Fruit fly (Drosophila melanogaster) whole organism, wandering third instar larva: ENCODE data around the gene FER.

Source experiments
- Abd-B ChIP-seq: fragments of >200 bp; optimal IDR thresholded peaks from 2 replicates; lab custom pipeline; 2017; ENCODE audit warnings: missing biosample characterization, missing genetic modification characterization
- CG32264 ChIP-seq: fragments of 200-800 bp; sonication (Bioruptor generic); optimal IDR thresholded peaks from 2 replicates; lab custom pipeline; 2016; ENCODE audit warnings: missing biosample characterization, missing genetic modification characterization
- CG9705 ChIP-seq: fragments of 200-800 bp; sonication (Bioruptor generic); optimal IDR thresholded peaks from 2 replicates; lab custom pipeline; 2018; ENCODE audit warnings: missing biosample characterization, mild to moderate bottlenecking, missing genetic modification characterization
- CrebA ChIP-seq: fragments of 200-800 bp; sonication (Bioruptor generic); optimal IDR thresholded peaks from 2 replicates; lab custom pipeline; 2016; ENCODE audit warnings: missing biosample characterization, mild to moderate bottlenecking, missing genetic modification characterization, borderline replicate concordance
- Dfd ChIP-seq: fragments of >200 bp; optimal IDR thresholded peaks from 2 replicates; lab custom pipeline; 2017; ENCODE audit warnings: missing biosample characterization, missing genetic modification characterization
- Dif ChIP-seq: fragments of 200-275, 200-300 bp; sonication (Bioruptor generic); optimal IDR thresholded peaks from 2 replicates; lab custom pipeline; 2018; ENCODE audit warnings: missing biosample characterization, missing genetic modification characterization; ENCODE audit not compliant: partially characterized antibody
- GATAd ChIP-seq: sonication (Bioruptor generic); optimal IDR thresholded peaks from 2 replicates; lab custom pipeline; 2016; ENCODE audit warnings: missing biosample characterization, missing genetic modification characterization
- HLH106 ChIP-seq: fragments of 200-800 bp; optimal IDR thresholded peaks from 3 replicates; lab custom pipeline; 2019; ENCODE audit warnings: missing biosample characterization, mild to moderate bottlenecking, missing genetic modification characterization, moderate library complexity
- Hnf4 ChIP-seq: fragments of 200-800 bp; sonication (Bioruptor generic); optimal IDR thresholded peaks from 2 replicates; lab custom pipeline; 2016; ENCODE audit warnings: missing biosample characterization, mild to moderate bottlenecking, missing genetic modification characterization
- Hr78 ChIP-seq: fragments of >200 bp; optimal IDR thresholded peaks from 2 replicates; lab custom pipeline; 2017; ENCODE audit warnings: missing biosample characterization, missing genetic modification characterization
- Hr83 ChIP-seq: fragments of 200-300 bp; sonication (Bioruptor generic); optimal IDR thresholded peaks from 2 replicates; lab custom pipeline; 2016; ENCODE audit warnings: missing biosample characterization, mild to moderate bottlenecking, missing genetic modification characterization, moderate library complexity; ENCODE audit not compliant: poor library complexity, severe bottlenecking
- Jra ChIP-seq: sonication (Bioruptor generic); optimal IDR thresholded peaks from 2 replicates; lab custom pipeline; 2016; ENCODE audit warnings: missing biosample characterization, missing genetic modification characterization
- Mio ChIP-seq: sonication (Bioruptor generic); optimal IDR thresholded peaks from 2 replicates; lab custom pipeline; 2016; ENCODE audit warnings: missing biosample characterization, missing genetic modification characterization
- Myc ChIP-seq: fragments of >200 bp; optimal IDR thresholded peaks from 2 replicates; lab custom pipeline; 2017
- N ChIP-seq: fragments of >200 bp; optimal IDR thresholded peaks from 2 replicates; lab custom pipeline; 2018; ENCODE audit warnings: missing biosample characterization, missing external identifiers, missing genetic modification characterization
- OdsH ChIP-seq: fragments of 200-800 bp; sonication (Bioruptor generic); optimal IDR thresholded peaks from 2 replicates; lab custom pipeline; 2016; ENCODE audit warnings: missing biosample characterization, mild to moderate bottlenecking, missing genetic modification characterization
- Rel ChIP-seq, 2 experiments: fragments of 200-800 bp; sonication (Bioruptor generic) in 1 of 2; optimal IDR thresholded peaks; 2 replicates in 1 of 2; 3 replicates in 1 of 2; lab custom pipeline; 2016 to 2019; ENCODE audit warnings: mild to moderate bottlenecking in 2 of 2, missing biosample characterization in 2 of 2, missing genetic modification characterization in 2 of 2, moderate library complexity in 1 of 2
- Sp1 ChIP-seq: fragments of 200-800 bp; sonication (Bioruptor generic); optimal IDR thresholded peaks from 3 replicates; lab custom pipeline; 2019; ENCODE audit warnings: missing biosample characterization, mild to moderate bottlenecking, missing genetic modification characterization, moderate library complexity
- br ChIP-seq: fragments of 200-800 bp; sonication (Bioruptor generic); optimal IDR thresholded peaks from 2 replicates; lab custom pipeline; 2016; ENCODE audit warnings: missing biosample characterization, missing genetic modification characterization
- brk ChIP-seq: fragments of 200-800 bp; sonication (Bioruptor generic); optimal IDR thresholded peaks from 2 replicates; lab custom pipeline; 2016; ENCODE audit warnings: missing biosample characterization, mild to moderate bottlenecking, missing genetic modification characterization
- dl ChIP-seq, 2 experiments: fragments of 175-275, 200-275 bp in 1 of 2; fragments of 200-275 bp in 1 of 2; sonication (Bioruptor generic); optimal IDR thresholded peaks; lab custom pipeline; 2018; ENCODE audit warnings: mild to moderate bottlenecking in 2 of 2, missing biosample characterization in 2 of 2, missing genetic modification characterization in 2 of 2, moderate library complexity in 2 of 2; ENCODE audit not compliant: partially characterized antibody in 2 of 2, insufficient read depth in 1 of 2
- dmrt93B ChIP-seq: fragments of 200-800 bp; sonication (Bioruptor generic); optimal IDR thresholded peaks from 2 replicates; lab custom pipeline; 2018; ENCODE audit warnings: missing biosample characterization, mild to moderate bottlenecking, missing genetic modification characterization
- dsf ChIP-seq: sonication (Bioruptor generic); optimal IDR thresholded peaks from 2 replicates; lab custom pipeline; 2016; ENCODE audit warnings: missing biosample characterization, missing genetic modification characterization, borderline replicate concordance
- ey ChIP-seq: fragments of 200-800 bp; sonication (Bioruptor generic); optimal IDR thresholded peaks from 2 replicates; lab custom pipeline; 2016; ENCODE audit warnings: missing biosample characterization, missing genetic modification characterization
- foxo ChIP-seq, 2 experiments: fragments of 200-800 bp; sonication (Bioruptor generic); optimal IDR thresholded peaks; 2 replicates in 1 of 2; 3 replicates in 1 of 2; lab custom pipeline; 2016 to 2017; ENCODE audit warnings: missing biosample characterization in 2 of 2, missing genetic modification characterization in 2 of 2
- fru ChIP-seq: fragments of 200-800 bp; sonication (Bioruptor generic); optimal IDR thresholded peaks from 3 replicates; lab custom pipeline; 2016; ENCODE audit warnings: missing biosample characterization, mild to moderate bottlenecking, missing genetic modification characterization
- h ChIP-seq: fragments of 200-800 bp; sonication (Bioruptor generic); optimal IDR thresholded peaks from 3 replicates; lab custom pipeline; 2016; ENCODE audit warnings: missing biosample characterization, mild to moderate bottlenecking, missing genetic modification characterization
- lola ChIP-seq: fragments of >200 bp; optimal IDR thresholded peaks from 2 replicates; lab custom pipeline; 2017; ENCODE audit warnings: missing biosample characterization, missing genetic modification characterization
- pan ChIP-seq: fragments of >200 bp; optimal IDR thresholded peaks from 2 replicates; lab custom pipeline; 2017
- psq ChIP-seq: fragments of 200-800 bp; sonication (Bioruptor generic); optimal IDR thresholded peaks from 3 replicates; lab custom pipeline; 2017; ENCODE audit warnings: missing biosample characterization, mild to moderate bottlenecking, missing genetic modification characterization, moderate library complexity
- rgr ChIP-seq: fragments of 200-800 bp; sonication (Bioruptor generic); optimal IDR thresholded peaks from 3 replicates; lab custom pipeline; 2016; ENCODE audit warnings: missing biosample characterization, mild to moderate bottlenecking, missing genetic modification characterization
- sage ChIP-seq: fragments of 200-800 bp; sonication (Bioruptor generic); optimal IDR thresholded peaks from 2 replicates; lab custom pipeline; 2016; ENCODE audit warnings: missing biosample characterization, mild to moderate bottlenecking, missing genetic modification characterization
- sv ChIP-seq: fragments of 200-800 bp; sonication (Bioruptor generic); optimal IDR thresholded peaks from 3 replicates; lab custom pipeline; 2016; ENCODE audit warnings: missing biosample characterization, missing genetic modification characterization
- tai ChIP-seq: sonication (Bioruptor generic); optimal IDR thresholded peaks from 2 replicates; lab custom pipeline; 2016; ENCODE audit warnings: missing biosample characterization, missing genetic modification characterization
- usp ChIP-seq: fragments of >200 bp; optimal IDR thresholded peaks from 2 replicates; lab custom pipeline; 2017; ENCODE audit warnings: missing biosample characterization, missing genetic modification characterization
- woc ChIP-seq: sonication (Bioruptor generic); optimal IDR thresholded peaks from 2 replicates; lab custom pipeline; 2016; ENCODE audit warnings: missing biosample characterization, mild to moderate bottlenecking, missing genetic modification characterization

FER gene

DNA sequence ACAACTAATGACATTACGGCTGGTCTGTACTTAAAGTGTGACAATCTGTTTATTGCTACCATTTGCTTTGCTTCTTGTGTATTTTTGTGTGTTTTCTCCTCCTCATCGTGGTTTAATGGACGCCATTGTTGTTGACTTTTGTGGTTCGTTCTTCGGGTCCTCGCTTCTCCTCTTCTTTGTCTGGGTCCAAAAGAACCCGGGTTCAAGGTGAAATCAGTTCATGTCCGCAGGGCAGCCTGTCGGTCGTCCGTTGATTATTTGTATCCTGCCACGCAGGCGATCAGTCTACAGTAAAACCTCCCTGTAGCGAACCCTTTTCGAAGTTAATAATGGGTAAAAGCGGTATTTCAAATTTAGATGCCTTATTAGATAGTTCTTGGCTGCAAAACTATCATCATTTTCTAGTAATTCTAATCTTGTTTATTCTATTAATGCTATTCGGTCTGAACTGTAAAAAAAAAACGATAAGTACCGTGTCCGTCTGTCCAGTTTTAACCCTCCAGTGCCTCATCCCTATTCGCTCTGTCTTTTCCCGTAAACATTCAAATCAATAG, 45.0 kb downstream of the FER start:
- TF ChIP-seq Sp1 (GFP tag; lab: Kevin White, UChicago), result peak; percentile 36
- TF ChIP-seq Hnf4 (GFP tag; lab: Kevin White, UChicago), result peak; percentile 33
- peak; percentile 51 for TF ChIP-seq fru
- TF ChIP-seq rgr (GFP tag; lab: Kevin White, UChicago), result peak; percentile 51
- TF ChIP-seq foxo (GFP tag; optimal IDR thresholded peaks at IDR 0.05; lab: Kevin White, UChicago), result peak in 1 of 2 experiments; percentile 55
- peak; percentile 62 for TF ChIP-seq woc (GFP tag; lab: Kevin White, UChicago)
- peak; percentile 53 for TF ChIP-seq psq (GFP tag; lab: Kevin White, UChicago)
- peak; percentile 42 for TF ChIP-seq ey (GFP tag; lab: Kevin White, UChicago)
- no peak for TF ChIP-seq pan (lab: Kevin White, UChicago)
- TF ChIP-seq Abd-B (GFP tag; lab: Kevin White, UChicago), result no peak
- peak; percentile 33 for TF ChIP-seq dmrt93B (GFP tag; lab: Kevin White, UChicago)
- no peak for TF ChIP-seq Myc (lab: Kevin White, UChicago)
- TF ChIP-seq br, result peak; percentile 57
- TF ChIP-seq CrebA (GFP tag; lab: Kevin White, UChicago), result no peak
- TF ChIP-seq h (GFP tag; lab: Kevin White, UChicago), result peak; percentile 57

DNA sequence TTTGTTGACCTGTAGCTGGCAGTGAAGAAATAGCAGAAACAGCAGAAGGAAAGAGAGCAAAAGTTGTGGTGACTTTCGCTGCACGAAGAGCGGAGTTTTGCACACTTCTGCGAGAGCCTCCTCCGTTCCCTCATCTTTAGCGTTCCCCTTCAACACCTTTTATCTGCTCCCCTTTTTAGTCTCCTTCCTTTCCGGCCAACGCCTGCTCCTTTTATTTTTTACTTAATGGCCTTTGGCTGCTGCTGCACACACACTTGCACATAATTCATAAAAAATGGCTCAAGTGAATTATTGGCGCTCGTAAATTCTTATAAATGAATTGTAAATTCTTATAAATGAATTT, 46.0 kb downstream of the FER start:
- TF ChIP-seq Mio (GFP tag; lab: Kevin White, UChicago) (no peak), Jra (no peak), rgr (GFP tag; lab: Kevin White, UChicago) (no peak), br (no peak), woc (GFP tag; lab: Kevin White, UChicago) (no peak), Hnf4 (GFP tag; lab: Kevin White, UChicago) (no peak), dmrt93B (GFP tag; lab: Kevin White, UChicago) (no peak), dl (GFP tag; optimal IDR thresholded peaks at IDR 0.05; lab: Kevin White, UChicago; ENCODE audit: insufficient read depth in 1 of 2, partially characterized antibody in 2 of 2) (peak in 1 of 2 experiments; percentile 18), CG9705 (GFP tag; lab: Kevin White, UChicago) (no peak), lola (no peak), h (GFP tag; lab: Kevin White, UChicago) (no peak), Dif (peak; percentile 40), brk (GFP tag; lab: Kevin White, UChicago) (no peak), Myc (lab: Kevin White, UChicago) (no peak), Dfd (no peak), psq (GFP tag; lab: Kevin White, UChicago) (peak; percentile 89)

- TF ChIP-seq CrebA (GFP tag; lab: Kevin White, UChicago) (no peak), CG32264 (peak; percentile 36), tai (peak; percentile 48), Myc (lab: Kevin White, UChicago) (no peak), dsf (no peak), br (peak; percentile 72), psq (GFP tag; lab: Kevin White, UChicago) (peak; percentile 93), woc (GFP tag; lab: Kevin White, UChicago) (peak; percentile 74), foxo (GFP tag; optimal IDR thresholded peaks at IDR 0.05; lab: Kevin White, UChicago) (peak in 1 of 2 experiments; percentile 80), OdsH (GFP tag; lab: Kevin White, UChicago) (peak; percentile 79), brk (GFP tag; lab: Kevin White, UChicago) (peak; percentile 57), sage (peak; percentile 60), Hr83 (GFP tag; lab: Kevin White, UChicago) (no peak), lola (no peak), Dif (peak; percentile 9), Rel (GFP tag; optimal IDR thresholded peaks at IDR 0.05; lab: Kevin White, UChicago) (no peak), Rel (tag; optimal IDR thresholded peaks at IDR 0.05; lab: Kevin White, UChicago) (no peak), Abd-B (GFP tag; lab: Kevin White, UChicago) (no peak), GATAd (GFP tag; lab: Kevin White, UChicago) (no peak), HLH106 (tag; lab: Kevin White, UChicago) (peak; percentile 67), CG9705 (GFP tag; lab: Kevin White, UChicago) (no peak), fru (peak; percentile 81), sv (GFP tag; lab: Kevin White, UChicago) (no peak), rgr (GFP tag; lab: Kevin White, UChicago) (peak; percentile 78), Sp1 (GFP tag; lab: Kevin White, UChicago) (peak; percentile 75), Hnf4 (GFP tag; lab: Kevin White, UChicago) (peak; percentile 42), Hr78 (GFP tag; lab: Kevin White, UChicago) (no peak), Jra (peak; percentile 18), usp (GFP tag; lab: Kevin White, UChicago) (no peak), dmrt93B (GFP tag; lab: Kevin White, UChicago) (peak; percentile 46), N (GFP tag; lab: Kevin White, UChicago) (no peak), h (GFP tag; lab: Kevin White, UChicago) (peak; percentile 84), ey (GFP tag; lab: Kevin White, UChicago) (peak; percentile 80), Mio (GFP tag; lab: Kevin White, UChicago) (no peak)
- TF ChIP-seq, all 38 proteins: peak for 19
Measured at dm6 chr3R:9347702-9348378, 46.5 kb downstream of the FER start.
